Worm (Caenorhabditis elegans) whole organism, L1 larva: ENCODE results near the gene dgn-2.

Source experiments
- C04F5.9 ChIP-seq: sonication (generic microtip); optimal IDR thresholded peaks from 2 replicates; lab custom pipeline; 2016; ENCODE audit warnings: missing genetic modification characterization, missing compliant biosample characterization
- C16A3.4 ChIP-seq: fragments of 150-350 bp; optimal IDR thresholded peaks from 2 replicates; lab custom pipeline; 2014; ENCODE audit warnings: missing biosample characterization, missing genetic modification characterization
- F16B12.6 ChIP-seq: fragments of 150-350 bp; optimal IDR thresholded peaks from 2 replicates; lab custom pipeline; 2014; ENCODE audit warnings: missing biosample characterization, missing genetic modification characterization
- Y116A8C.19 ChIP-seq: sonication (generic microtip); optimal IDR thresholded peaks from 2 replicates; lab custom pipeline; 2016; ENCODE audit warnings: missing compliant biosample characterization, missing genetic modification characterization, borderline replicate concordance
- blmp-1 ChIP-seq: fragments of 150-350 bp; optimal IDR thresholded peaks from 2 replicates; lab custom pipeline; 2014; ENCODE audit warnings: missing biosample characterization, missing genetic modification characterization
- ceh-8 ChIP-seq: fragments of 200-800 bp; sonication (Bioruptor generic); optimal IDR thresholded peaks from 2 replicates; lab custom pipeline; 2018; ENCODE audit warnings: mild to moderate bottlenecking, missing genetic modification characterization, moderate library complexity, missing compliant biosample characterization
- ceh-88 ChIP-seq: fragments of 200-800 bp; sonication (Bioruptor generic); IDR thresholded peaks from 2 replicates; pipeline ENCODE4 v1.3.6; 2022; ENCODE audit warnings: missing genetic modification characterization, missing compliant biosample characterization
- ceh-90 ChIP-seq: sonication (generic microtip); optimal IDR thresholded peaks from 2 replicates; lab custom pipeline; 2016; ENCODE audit warnings: missing genetic modification characterization, missing compliant biosample characterization
- ces-1 ChIP-seq: fragments of 150-350 bp; optimal IDR thresholded peaks from 2 replicates; lab custom pipeline; 2014; ENCODE audit warnings: missing biosample characterization, missing genetic modification reagents, missing genetic modification characterization
- dsc-1 ChIP-seq: sonication (generic microtip); optimal IDR thresholded peaks from 2 replicates; lab custom pipeline; 2016; ENCODE audit warnings: mild to moderate bottlenecking, missing genetic modification characterization, missing compliant biosample characterization
- efl-1 ChIP-seq, 4 experiments: fragments of 150-350 bp; optimal IDR thresholded peaks in 3 of 4; peaks in 1 of 4; 1 replicate in 1 of 4; 2 replicates in 3 of 4; lab custom pipeline; 2014; ENCODE audit warnings: missing biosample characterization in 2 of 4, missing genetic modification characterization in 2 of 4, missing genetic modification reagents in 2 of 4
- egl-27 ChIP-seq, 2 experiments: fragments of 150-350 bp in 1 of 2; sonication (generic microtip); optimal IDR thresholded peaks; 3 replicates each; lab custom pipeline; 2017 to 2018; ENCODE audit warnings: missing biosample characterization in 2 of 2, missing genetic modification characterization in 2 of 2, missing genetic modification reagents in 2 of 2
- elt-2 ChIP-seq: sonication (generic microtip); optimal IDR thresholded peaks from 2 replicates; lab custom pipeline; 2016; ENCODE audit warnings: missing genetic modification characterization, mild to moderate bottlenecking, inconsistent platforms, missing compliant biosample characterization, missing genetic modification reagents
- elt-3 ChIP-seq, 6 experiments: fragments of 150-350 bp in 1 of 6; sonication (generic microtip); optimal IDR thresholded peaks; 2 replicates each; lab custom pipeline; 2017 to 2018; ENCODE audit warnings: missing biosample characterization in 6 of 6, missing genetic modification characterization in 6 of 6, inconsistent platforms in 1 of 6
- fkh-10 ChIP-seq: sonication (generic microtip); optimal IDR thresholded peaks from 2 replicates; lab custom pipeline; 2017; ENCODE audit warnings: missing biosample characterization, missing genetic modification reagents, missing genetic modification characterization
- fkh-8 ChIP-seq: sonication (generic microtip); optimal IDR thresholded peaks from 2 replicates; lab custom pipeline; 2016; ENCODE audit warnings: mild to moderate bottlenecking, missing genetic modification characterization, missing compliant biosample characterization
- hlh-4 ChIP-seq: sonication (generic microtip); optimal IDR thresholded peaks from 2 replicates; lab custom pipeline; 2016; ENCODE audit warnings: mild to moderate bottlenecking, missing genetic modification characterization, missing compliant biosample characterization
- hpl-2 ChIP-seq: fragments of 150-350 bp; optimal IDR thresholded peaks from 2 replicates; lab custom pipeline; 2014; ENCODE audit warnings: missing biosample characterization, missing genetic modification reagents, missing genetic modification characterization
- irx-1 ChIP-seq: sonication (generic microtip); optimal IDR thresholded peaks from 2 replicates; lab custom pipeline; 2016; ENCODE audit warnings: missing genetic modification characterization, missing compliant biosample characterization
- jun-1 ChIP-seq: fragments of 150-350 bp; optimal IDR thresholded peaks from 2 replicates; lab custom pipeline; 2014; ENCODE audit warnings: missing biosample characterization, missing genetic modification reagents, missing genetic modification characterization
- lin-13 ChIP-seq: fragments of 150-350 bp; optimal IDR thresholded peaks from 2 replicates; lab custom pipeline; 2014; ENCODE audit warnings: missing biosample characterization, missing genetic modification reagents, missing genetic modification characterization
- lin-15B ChIP-seq: fragments of 150-350 bp; sonication (generic microtip); optimal IDR thresholded peaks from 3 replicates; lab custom pipeline; 2014; ENCODE audit warnings: missing biosample characterization, missing genetic modification characterization
- lir-3 ChIP-seq: sonication (generic microtip); optimal IDR thresholded peaks from 2 replicates; lab custom pipeline; 2016; ENCODE audit warnings: mild to moderate bottlenecking, missing genetic modification characterization, moderate library complexity, missing compliant biosample characterization; ENCODE audit not compliant: poor library complexity
- mab-9 ChIP-seq: fragments of 200-800 bp; sonication (Bioruptor generic); IDR thresholded peaks from 2 replicates; pipeline ENCODE4 v1.3.6; 2022; ENCODE audit warnings: missing genetic modification reagents, missing genetic modification characterization, missing compliant biosample characterization
- mep-1 ChIP-seq: fragments of 150-350 bp; optimal IDR thresholded peaks from 2 replicates; lab custom pipeline; 2014; ENCODE audit warnings: missing biosample characterization, missing genetic modification characterization
- nhr-12 ChIP-seq: sonication (generic microtip); optimal IDR thresholded peaks from 2 replicates; lab custom pipeline; 2017; ENCODE audit warnings: missing biosample characterization, missing genetic modification characterization
- nhr-19 ChIP-seq: fragments of 200-800 bp; sonication (Bioruptor generic); conservative IDR thresholded peaks from 2 replicates; pipeline ENCODE4 v1.3.6; 2022; ENCODE audit warnings: missing genetic modification characterization, missing compliant biosample characterization
- nhr-20 ChIP-seq: sonication (generic microtip); optimal IDR thresholded peaks from 2 replicates; lab custom pipeline; 2016; ENCODE audit warnings: mild to moderate bottlenecking, missing genetic modification characterization, missing compliant biosample characterization
- nhr-71 ChIP-seq: sonication (generic microtip); optimal IDR thresholded peaks from 2 replicates; lab custom pipeline; 2016; ENCODE audit warnings: mild to moderate bottlenecking, missing genetic modification characterization, moderate library complexity, missing compliant biosample characterization
- nhr-77 ChIP-seq: fragments of 150-350 bp; optimal IDR thresholded peaks from 2 replicates; lab custom pipeline; 2014; ENCODE audit warnings: missing biosample characterization, missing genetic modification characterization
- nhr-85 ChIP-seq: sonication (generic microtip); peaks from one replicate; lab custom pipeline; 2016; ENCODE audit warnings: missing genetic modification characterization, inconsistent platforms, missing compliant biosample characterization
- nhr-90 ChIP-seq: sonication (generic microtip); optimal IDR thresholded peaks from 2 replicates; lab custom pipeline; 2016; ENCODE audit warnings: mild to moderate bottlenecking, missing genetic modification characterization, missing compliant biosample characterization; ENCODE audit not compliant: poor library complexity
- pax-3 ChIP-seq: fragments of 200-800 bp; sonication (Bioruptor generic); optimal IDR thresholded peaks from 2 replicates; lab custom pipeline; 2018; ENCODE audit warnings: mild to moderate bottlenecking, missing genetic modification characterization, moderate library complexity, missing compliant biosample characterization
- skn-1 ChIP-seq: fragments of 150-350 bp; optimal IDR thresholded peaks from 2 replicates; lab custom pipeline; 2014; ENCODE audit warnings: missing biosample characterization, missing genetic modification characterization
- sox-4 ChIP-seq: sonication (generic microtip); optimal IDR thresholded peaks from 2 replicates; lab custom pipeline; 2016; ENCODE audit warnings: missing genetic modification characterization, missing compliant biosample characterization
- sptf-1 ChIP-seq: fragments of 150-350 bp; optimal IDR thresholded peaks from 2 replicates; lab custom pipeline; 2014; ENCODE audit warnings: missing biosample characterization, missing genetic modification characterization
- swsn-7 ChIP-seq: sonication (generic microtip); optimal IDR thresholded peaks from 2 replicates; lab custom pipeline; 2016; ENCODE audit warnings: missing genetic modification characterization, missing compliant biosample characterization
- tbx-2 ChIP-seq: sonication (generic microtip); optimal IDR thresholded peaks from 2 replicates; lab custom pipeline; 2016; ENCODE audit warnings: missing genetic modification characterization, missing compliant biosample characterization
- unc-130 ChIP-seq: fragments of 150-350 bp; optimal IDR thresholded peaks from 2 replicates; lab custom pipeline; 2017; ENCODE audit warnings: missing biosample characterization, missing genetic modification characterization, inconsistent platforms
- unc-62 ChIP-seq: fragments of 150-350 bp; optimal IDR thresholded peaks from 2 replicates; lab custom pipeline; 2014; ENCODE audit warnings: missing biosample characterization, missing genetic modification reagents, missing genetic modification characterization
- unc-98 ChIP-seq: fragments of 200-800 bp; sonication (Bioruptor generic); IDR thresholded peaks from 2 replicates; pipeline ENCODE4 v1.3.6; 2022; ENCODE audit warnings: missing genetic modification characterization, missing compliant biosample characterization
- xbp-1 ChIP-seq: sonication (generic microtip); optimal IDR thresholded peaks from 2 replicates; lab custom pipeline; 2016; ENCODE audit warnings: missing genetic modification characterization, missing compliant biosample characterization

Gene dgn-2

ce11 chrX:1371688-1372087 is 4.4 kb upstream of the dgn-2 start, which contains the start of gene fbxa-190:
TSS of gene fbxa-190 (plus strand) at chrX:1372012.
- TF ChIP-seq elt-2 (tag; lab: Kevin White, UChicago) = peak; percentile 32
- TF ChIP-seq nhr-85 (tag; lab: Kevin White, UChicago) = no peak
- TF ChIP-seq tbx-2 (tag; lab: Kevin White, UChicago) = no peak
- TF ChIP-seq nhr-20 (tag; lab: Kevin White, UChicago) = no peak
- TF ChIP-seq nhr-90 (tag; lab: Kevin White, UChicago) = no peak
- TF ChIP-seq C16A3.4 (tag; lab: Kevin White, UChicago) = no peak

- TF ChIP-seq efl-1 (optimal IDR thresholded peaks at IDR 0.05; lab: Kevin White, UChicago) = no peak
- no peak for TF ChIP-seq efl-1 (GFP tag; optimal IDR thresholded peaks at IDR 0.05 in 1 of 2; lab: Kevin White, UChicago)
- peak; percentile 51 for TF ChIP-seq dsc-1 (tag; lab: Kevin White, UChicago)
Measured at ce11 chrX:1370736-1371281, 3.5 kb upstream of the dgn-2 start, which contains the start of gene F56C3.7. TSS of gene F56C3.7 (minus strand) at chrX:1370786.

ce11 chrX:1360631-1361030 is 6.7 kb downstream of the dgn-2 start, which contains the start of gene F56C3.4:
TSS of gene F56C3.4 (minus strand) at chrX:1360731.
- TF ChIP-seq ceh-8 (no peak), nhr-71 (tag; lab: Kevin White, UChicago) (no peak), unc-130 (tag; lab: Kevin White, UChicago) (no peak), lin-13 (GFP tag; lab: Kevin White, UChicago) (no peak), unc-62 (no peak), nhr-90 (tag; lab: Kevin White, UChicago) (no peak), nhr-77 (tag; lab: Kevin White, UChicago) (no peak), lin-15B (tag; lab: Kevin White, UChicago) (no peak), skn-1 (no peak), fkh-8 (no peak), C16A3.4 (tag; lab: Kevin White, UChicago) (no peak), lir-3 (tag; lab: Kevin White, UChicago) (no peak), ces-1 (GFP tag; lab: Kevin White, UChicago) (no peak), sox-4 (tag; lab: Kevin White, UChicago) (no peak)

ce11 chrX:1358295-1358694 is 9.0 kb downstream of the dgn-2 start, which contains the start of gene F56C3.3:
TSS of gene F56C3.3 (minus strand) at chrX:1358395.
- no peak for TF ChIP-seq C04F5.9 (tag; lab: Kevin White, UChicago)
- TF ChIP-seq hlh-4 (tag; lab: Kevin White, UChicago) = no peak
- no peak for TF ChIP-seq F16B12.6 (tag; lab: Kevin White, UChicago)
- no peak for TF ChIP-seq swsn-7
- TF ChIP-seq sptf-1 (tag; lab: Kevin White, UChicago) = no peak
- no peak for TF ChIP-seq jun-1 (tag; lab: Kevin White, UChicago)
- no peak for TF ChIP-seq nhr-19 (GFP tag; lab: Robert Waterston, UW)
- TF ChIP-seq nhr-90 (tag; lab: Kevin White, UChicago) = no peak

- TF ChIP-seq C16A3.4 (tag; lab: Kevin White, UChicago) (peak; percentile 98), F16B12.6 (tag; lab: Kevin White, UChicago) (peak; percentile 14), fkh-10 (GFP tag; lab: Kevin White, UChicago) (peak; percentile 99), ceh-90 (tag; lab: Kevin White, UChicago) (peak; percentile 24), mab-9 (peak; percentile 90), ceh-88 (GFP tag; lab: Robert Waterston, UW) (peak; percentile 93), elt-2 (tag; lab: Kevin White, UChicago) (peak; percentile 84), fkh-8 (peak; percentile 93), pax-3 (tag; lab: Kevin White, UChicago) (peak; percentile 90), egl-27 (tag; optimal IDR thresholded peaks at IDR 0.05; lab: Kevin White, UChicago) (peak in 1 of 2 experiments; percentile 44), mep-1 (tag; lab: Kevin White, UChicago) (peak; percentile 97), tbx-2 (tag; lab: Kevin White, UChicago) (peak; percentile 97), hpl-2 (GFP tag; lab: Kevin White, UChicago) (peak; percentile 99), nhr-12 (peak; percentile 57), blmp-1 (tag; lab: Kevin White, UChicago) (peak; percentile 46), skn-1 (peak; percentile 100), xbp-1 (peak; percentile 89), unc-98 (GFP tag; lab: Robert Waterston, UW) (peak; percentile 71), elt-3 (tag; optimal IDR thresholded peaks at IDR 0.05; lab: Kevin White, UChicago) (peak; percentile 7 to 97 (median 88)), nhr-71 (tag; lab: Kevin White, UChicago) (peak; percentile 94), irx-1 (tag; lab: Kevin White, UChicago) (peak; percentile 94), swsn-7 (peak; percentile 94), Y116A8C.19 (tag; lab: Kevin White, UChicago) (no peak)
Measured at ce11 chrX:1344818-1345217, 22.5 kb downstream of the dgn-2 start.
